Worm (Caenorhabditis elegans) whole organism, L3 larva: ENCODE results near the gene spp-9.

Experiments
- ama-1 ChIP-seq: fragments of 150-350 bp; optimal IDR thresholded peaks from 2 replicates; lab custom pipeline; 2018
- ceh-82 ChIP-seq: fragments of 150-350 bp; optimal IDR thresholded peaks from 2 replicates; lab custom pipeline; 2014; ENCODE audit warnings: missing biosample characterization, missing genetic modification characterization
- elt-1 ChIP-seq: fragments of 150-350 bp; optimal IDR thresholded peaks from 2 replicates; lab custom pipeline; 2014; ENCODE audit warnings: missing biosample characterization, missing genetic modification characterization
- fkh-2 ChIP-seq: fragments of 150-350 bp; optimal IDR thresholded peaks from 2 replicates; lab custom pipeline; 2014; ENCODE audit warnings: missing biosample characterization, missing genetic modification reagents, missing genetic modification characterization
- nhr-11 ChIP-seq: fragments of 150-350 bp; optimal IDR thresholded peaks from 2 replicates; lab custom pipeline; 2014; ENCODE audit warnings: missing biosample characterization, missing genetic modification characterization
- nhr-12 ChIP-seq: fragments of 150-350 bp; optimal IDR thresholded peaks from 2 replicates; lab custom pipeline; 2014; ENCODE audit warnings: missing biosample characterization, missing genetic modification characterization
- nhr-28 ChIP-seq: fragments of 150-350 bp; optimal IDR thresholded peaks from 2 replicates; lab custom pipeline; 2014; ENCODE audit warnings: missing biosample characterization, missing genetic modification characterization
- nhr-76 ChIP-seq: fragments of 150-350 bp; sonication (generic microtip); optimal IDR thresholded peaks from 5 replicates; lab custom pipeline; 2014; ENCODE audit warnings: missing biosample characterization, missing genetic modification characterization
- skn-1 ChIP-seq: fragments of 150-350 bp; optimal IDR thresholded peaks from 2 replicates; lab custom pipeline; 2014; ENCODE audit warnings: missing biosample characterization, missing genetic modification characterization
- snpc-4 ChIP-seq: fragments of 150-350 bp; optimal IDR thresholded peaks from 2 replicates; lab custom pipeline; 2014; ENCODE audit warnings: missing biosample characterization, missing genetic modification characterization
- unc-39 ChIP-seq: sonication (generic microtip); optimal IDR thresholded peaks from 4 replicates; lab custom pipeline; 2017; ENCODE audit warnings: missing biosample characterization, missing genetic modification characterization
- zag-1 ChIP-seq: fragments of 150-350 bp; optimal IDR thresholded peaks from 2 replicates; lab custom pipeline; 2014; ENCODE audit warnings: missing biosample characterization, missing genetic modification characterization

DNA sequence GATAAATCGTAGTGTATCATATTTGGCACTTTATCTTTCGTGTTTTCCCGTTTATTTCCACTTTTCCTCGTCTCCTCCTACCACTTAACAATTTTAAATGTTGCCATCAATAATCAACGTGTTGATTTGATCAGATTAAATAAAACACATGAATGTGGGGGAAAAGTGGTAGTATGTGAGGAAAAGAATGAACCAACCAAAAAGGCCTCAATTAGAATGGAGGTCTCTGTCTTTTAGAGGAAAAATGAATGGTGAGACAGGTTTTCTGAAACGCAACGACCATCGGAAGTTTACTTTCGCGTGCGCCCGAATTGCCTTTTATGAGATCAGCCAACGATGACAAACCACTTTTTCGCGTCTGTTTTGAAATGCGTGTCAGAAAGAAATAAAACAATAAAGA is 35.3 kb upstream of the spp-9 start:
- TF ChIP-seq ceh-82 (tag; lab: Kevin White, UChicago) (no peak), ama-1 (no peak), nhr-11 (tag; lab: Kevin White, UChicago) (no peak), elt-1 (tag; lab: Kevin White, UChicago) (no peak), fkh-2 (no peak), zag-1 (tag; lab: Kevin White, UChicago) (no peak), nhr-12 (tag; lab: Kevin White, UChicago) (no peak), skn-1 (no peak), nhr-76 (tag; lab: Kevin White, UChicago) (no peak), snpc-4 (no peak), nhr-28 (tag; lab: Kevin White, UChicago) (no peak), unc-39 (tag; lab: Kevin White, UChicago) (no peak)
